Worm (Caenorhabditis elegans) whole organism, early embryonic: ENCODE measurements around the gene F23H11.4.

ENCODE experiments used
- F13C5.2 ChIP-seq: sonication (generic microtip); optimal IDR thresholded peaks from 2 replicates; lab custom pipeline; 2017; ENCODE audit warnings: mild to moderate bottlenecking, missing genetic modification characterization, inconsistent platforms, missing compliant biosample characterization
- ets-7 ChIP-seq: sonication (generic microtip); optimal IDR thresholded peaks from 2 replicates; lab custom pipeline; 2016; ENCODE audit warnings: missing genotype, missing genetic modification characterization, missing compliant biosample characterization

DNA sequence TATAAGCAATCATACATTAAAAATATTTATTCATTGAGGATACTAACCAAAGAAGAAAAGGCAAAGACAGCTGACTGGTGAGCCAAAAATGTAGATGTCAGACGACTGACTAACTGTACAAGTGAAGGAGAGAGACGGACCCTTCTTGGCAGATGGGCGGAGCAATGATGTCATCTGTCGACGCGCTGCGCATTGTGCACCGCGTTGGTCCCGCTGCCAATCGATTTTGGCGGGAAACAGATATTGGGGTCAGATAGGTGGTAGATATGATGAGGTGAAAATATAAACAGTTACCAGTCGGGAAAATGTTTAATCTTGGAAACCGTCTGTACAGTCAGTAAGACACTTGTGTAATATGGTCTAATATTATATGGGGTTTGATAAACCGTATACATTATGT lies 37.5 kb downstream of the F23H11.4 start, which contains the start of gene T24C4.2:
- no peak for TF ChIP-seq F13C5.2 (tag; lab: Kevin White, UChicago)
- no peak for TF ChIP-seq ets-7 (tag; lab: Kevin White, UChicago)
